Fruit fly (Drosophila melanogaster) whole organism, embryonic: ENCODE data around the gene Ir31a.
A peak's percentile ranks its signal among the peaks of the same experiment; 100 is the strongest.

Experiments
- Awh ChIP-seq: fragments of 200-800 bp; sonication (Bioruptor generic); IDR thresholded peaks from 2 replicates; pipeline ENCODE4, ENCODE4 v1.3.6; 2022; ENCODE audit warnings: missing biosample characterization, missing genetic modification characterization
- CG10274 ChIP-seq: fragments of 200-800 bp; sonication (Bioruptor generic); optimal IDR thresholded peaks from 3 replicates; lab custom pipeline; 2017; ENCODE audit warnings: missing biosample characterization, mild to moderate bottlenecking, missing genetic modification characterization
- CG12744 ChIP-seq: fragments of 200-800 bp; sonication (Bioruptor generic); optimal IDR thresholded peaks from 2 replicates; lab custom pipeline; 2016; ENCODE audit warnings: missing biosample characterization, missing genetic modification characterization
- CG14667 ChIP-seq: fragments of 200-800 bp; sonication (Bioruptor generic); IDR thresholded peaks from 2 replicates; pipeline ENCODE4 v1.3.6; 2022; ENCODE audit warnings: missing biosample characterization, missing genetic modification characterization
- CG15269 ChIP-seq: fragments of 200-800 bp; sonication (Bioruptor generic); optimal IDR thresholded peaks from 2 replicates; lab custom pipeline; 2018; ENCODE audit warnings: missing biosample characterization, mild to moderate bottlenecking, missing genetic modification characterization, moderate library complexity
- CG15601 ChIP-seq: fragments of 200-800 bp; sonication (Bioruptor generic); optimal IDR thresholded peaks from 3 replicates; lab custom pipeline; 2019; ENCODE audit warnings: missing biosample characterization, mild to moderate bottlenecking, missing genetic modification characterization, moderate library complexity
- CG15696 ChIP-seq: fragments of 200-800 bp; sonication (Bioruptor generic); optimal IDR thresholded peaks from 2 replicates; lab custom pipeline; 2019; ENCODE audit warnings: missing biosample characterization, mild to moderate bottlenecking, missing genetic modification characterization, moderate library complexity
- CG1603 ChIP-seq: fragments of 200-800 bp; sonication (Bioruptor generic); optimal IDR thresholded peaks from 2 replicates; lab custom pipeline; 2019; ENCODE audit warnings: missing biosample characterization, mild to moderate bottlenecking, missing genetic modification characterization, moderate library complexity
- CG1647 ChIP-seq: fragments of 200-800 bp; sonication (Bioruptor generic); optimal IDR thresholded peaks from 3 replicates; lab custom pipeline; 2016; ENCODE audit warnings: missing biosample characterization, missing genetic modification characterization
- CG1792 ChIP-seq: fragments of 200-800 bp; sonication (Bioruptor generic); optimal IDR thresholded peaks from 2 replicates; lab custom pipeline; 2016; ENCODE audit warnings: missing biosample characterization, missing genetic modification characterization
- CG18011 ChIP-seq: fragments of 200-800 bp; sonication (Bioruptor generic); optimal IDR thresholded peaks from 2 replicates; lab custom pipeline; 2017; ENCODE audit warnings: missing biosample characterization, missing genetic modification characterization, mild to moderate bottlenecking, moderate library complexity, missing genotype
- CG30020 ChIP-seq: fragments of 200-800 bp; optimal IDR thresholded peaks from 2 replicates; lab custom pipeline; 2019; ENCODE audit warnings: missing biosample characterization, mild to moderate bottlenecking, missing genetic modification characterization, moderate library complexity
- CG32532 ChIP-seq: fragments of 200-800 bp; sonication (Bioruptor generic); IDR thresholded peaks from 2 replicates; pipeline ENCODE4 v1.3.6; 2022; ENCODE audit warnings: missing biosample characterization, missing genetic modification characterization
- CG42726 ChIP-seq: fragments of 200-800 bp; sonication (Bioruptor generic); IDR thresholded peaks from 2 replicates; pipeline ENCODE4 v1.3.6; 2022; ENCODE audit warnings: missing biosample characterization, missing genetic modification characterization; ENCODE audit not compliant: partially characterized antibody
- CG4617 ChIP-seq: fragments of 200-800 bp; sonication (Bioruptor generic); optimal IDR thresholded peaks from 3 replicates; lab custom pipeline; 2016; ENCODE audit warnings: missing biosample characterization, missing genetic modification characterization, borderline replicate concordance
- CG6175 ChIP-seq: fragments of 200-800 bp; sonication (Bioruptor generic); IDR thresholded peaks from 3 replicates; pipeline ENCODE4 v1.3.6; 2022; ENCODE audit warnings: missing biosample characterization, missing genetic modification characterization
- CG6765 ChIP-seq: fragments of 200-800 bp; sonication (Bioruptor generic); optimal IDR thresholded peaks from 3 replicates; lab custom pipeline; 2017; ENCODE audit warnings: missing biosample characterization, mild to moderate bottlenecking, missing genetic modification characterization
- CG7357 ChIP-seq: fragments of 200-800 bp; sonication (Bioruptor generic); IDR thresholded peaks from 3 replicates; pipeline ENCODE4 v1.3.6; 2022; ENCODE audit warnings: missing biosample characterization, missing genetic modification characterization
- CG7786 ChIP-seq: fragments of 200-800 bp; sonication (Bioruptor generic); optimal IDR thresholded peaks from 2 replicates; lab custom pipeline; 2016; ENCODE audit warnings: missing biosample characterization, missing genetic modification characterization
- CG8478 ChIP-seq: fragments of >200 bp; optimal IDR thresholded peaks from 2 replicates; lab custom pipeline; 2018
- CG8765 ChIP-seq: fragments of 200-800 bp; sonication (Bioruptor generic); IDR thresholded peaks from 2 replicates; pipeline ENCODE4 v1.3.6; 2022; ENCODE audit warnings: missing biosample characterization, missing genetic modification characterization
- CG9609 ChIP-seq: fragments of 200-800 bp; sonication (Bioruptor generic); optimal IDR thresholded peaks from 3 replicates; lab custom pipeline; 2016; ENCODE audit warnings: missing biosample characterization, missing genetic modification characterization
- CHES-1-like ChIP-seq: fragments of 200-800 bp; sonication (Bioruptor generic); optimal IDR thresholded peaks from 2 replicates; lab custom pipeline; 2016; ENCODE audit warnings: missing biosample characterization, missing genetic modification characterization
- CTCF ChIP-seq: fragments of 200-800 bp; sonication (Bioruptor generic); optimal IDR thresholded peaks from 2 replicates; lab custom pipeline; 2017; ENCODE audit warnings: missing biosample characterization, mild to moderate bottlenecking, missing genetic modification characterization, moderate library complexity
- CkIIα-i1 ChIP-seq: fragments of 200-800 bp; sonication (Bioruptor generic); IDR thresholded peaks from 2 replicates; pipeline ENCODE4 v1.3.6; 2022; ENCODE audit warnings: missing biosample characterization, missing genetic modification characterization
- D19A ChIP-seq: fragments of 200-800 bp; optimal IDR thresholded peaks from 3 replicates; lab custom pipeline; 2019; ENCODE audit warnings: missing biosample characterization, mild to moderate bottlenecking, missing genetic modification characterization, moderate library complexity
- Dip3 ChIP-seq: fragments of 200-800 bp; sonication (Bioruptor generic); optimal IDR thresholded peaks from 3 replicates; lab custom pipeline; 2016; ENCODE audit warnings: missing biosample characterization, missing genetic modification characterization
- Doc2 ChIP-seq: fragments of 200-800 bp; sonication (Bioruptor generic); IDR thresholded peaks from 2 replicates; pipeline ENCODE4 v1.3.6; 2022; ENCODE audit warnings: missing biosample characterization, missing genetic modification characterization
- Dref ChIP-seq: fragments of 200-800 bp; sonication (Bioruptor generic); IDR thresholded peaks from 2 replicates; pipeline ENCODE4 v1.3.6; 2022; ENCODE audit warnings: missing biosample characterization, missing genetic modification characterization
- Eip74EF ChIP-seq, 2 experiments: fragments of 200-800 bp in 1 of 2; fragments of >200 bp in 1 of 2; sonication (Bioruptor generic) in 1 of 2; optimal IDR thresholded peaks; 2 replicates each; lab custom pipeline; 2017 to 2019; ENCODE audit warnings: missing biosample characterization in 2 of 2, missing genetic modification characterization in 2 of 2, mild to moderate bottlenecking in 1 of 2, moderate library complexity in 1 of 2
- GATAe ChIP-seq: fragments of 200-800 bp; sonication (Bioruptor generic); conservative IDR thresholded peaks from 2 replicates; pipeline ENCODE4 v1.3.6; 2022; ENCODE audit warnings: missing biosample characterization, missing genetic modification characterization
- Hsf ChIP-seq: fragments of 200-800 bp; sonication (Bioruptor generic); optimal IDR thresholded peaks from 3 replicates; lab custom pipeline; 2016; ENCODE audit warnings: missing biosample characterization, missing genetic modification characterization
- MBD-R2 ChIP-seq: fragments of 200-800 bp; sonication (Bioruptor generic); IDR thresholded peaks from 2 replicates; pipeline ENCODE4 v1.3.6; 2022; ENCODE audit warnings: missing biosample characterization, missing genetic modification characterization
- Spps ChIP-seq: fragments of 200-800 bp; sonication (Bioruptor generic); optimal IDR thresholded peaks from 2 replicates; lab custom pipeline; 2018; ENCODE audit warnings: missing biosample characterization, mild to moderate bottlenecking, missing genetic modification characterization
- ap ChIP-seq: fragments of 200-800 bp; sonication (Bioruptor generic); IDR thresholded peaks from 2 replicates; pipeline ENCODE4 v1.3.6; 2022; ENCODE audit warnings: missing biosample characterization, missing genetic modification characterization
- ase ChIP-seq: fragments of 200-800 bp; sonication (Bioruptor generic); IDR thresholded peaks from 3 replicates; pipeline ENCODE4 v1.3.6; 2022; ENCODE audit warnings: missing biosample characterization, missing genetic modification characterization
- bigmax ChIP-seq: fragments of 200-800 bp; sonication (Bioruptor generic); optimal IDR thresholded peaks from 2 replicates; lab custom pipeline; 2018; ENCODE audit warnings: missing biosample characterization, mild to moderate bottlenecking, missing genetic modification characterization
- ci ChIP-seq: fragments of 200-800 bp; sonication (Bioruptor generic); IDR thresholded peaks from 3 replicates; pipeline ENCODE4 v1.3.6; 2022; ENCODE audit warnings: missing biosample characterization, missing genetic modification characterization
- cwo ChIP-seq: fragments of 200-800 bp; sonication (Bioruptor generic); optimal IDR thresholded peaks from 3 replicates; lab custom pipeline; 2017; ENCODE audit warnings: missing biosample characterization, missing genetic modification characterization, mild to moderate bottlenecking, moderate library complexity, missing genetic modification reagents
- grau ChIP-seq: fragments of 200-800 bp; optimal IDR thresholded peaks from 3 replicates; lab custom pipeline; 2019; ENCODE audit warnings: missing biosample characterization, mild to moderate bottlenecking, missing genetic modification characterization, moderate library complexity
- mam ChIP-seq: fragments of 200-800 bp; sonication (Bioruptor generic); optimal IDR thresholded peaks from 3 replicates; lab custom pipeline; 2016; ENCODE audit warnings: missing biosample characterization, missing genetic modification characterization
- nerfin-1 ChIP-seq: fragments of 200-800 bp; sonication (Bioruptor generic); optimal IDR thresholded peaks from 3 replicates; lab custom pipeline; 2019; ENCODE audit warnings: missing biosample characterization, mild to moderate bottlenecking, missing genetic modification characterization, moderate library complexity
- nerfin-2 ChIP-seq: fragments of 200-800 bp; sonication (Bioruptor generic); IDR thresholded peaks from 2 replicates; pipeline ENCODE4 v1.3.6; 2022; ENCODE audit warnings: missing biosample characterization, missing genetic modification characterization; ENCODE audit not compliant: partially characterized antibody
- odd ChIP-seq: fragments of 200-800 bp; sonication (Bioruptor generic); optimal IDR thresholded peaks from 2 replicates; lab custom pipeline; 2017; ENCODE audit warnings: missing biosample characterization, mild to moderate bottlenecking, missing genetic modification characterization
- prd ChIP-seq, 3 experiments: fragments of >200 bp in 2 of 3; fragments of 200-800 bp in 1 of 3; sonication (Bioruptor generic) in 1 of 3; optimal IDR thresholded peaks in 2 of 3; IDR thresholded peaks in 1 of 3; 2 replicates in 2 of 3; 3 replicates in 1 of 3; pipeline versions ENCODE4 v1.3.6 to Lab custom; 2017 to 2022; ENCODE audit warnings: missing biosample characterization in 1 of 3, missing genetic modification characterization in 1 of 3
- row ChIP-seq: fragments of 200-800 bp; sonication (Bioruptor generic); IDR thresholded peaks from 3 replicates; pipeline ENCODE4 v1.3.6; 2022; ENCODE audit warnings: missing biosample characterization, missing genetic modification characterization
- sc ChIP-seq, 3 experiments: fragments of >200 bp in 2 of 3; fragments of 200-800 bp in 1 of 3; sonication (Bioruptor generic) in 1 of 3; optimal IDR thresholded peaks; 2 replicates in 2 of 3; 3 replicates in 1 of 3; lab custom pipeline; 2017; ENCODE audit warnings: mild to moderate bottlenecking in 1 of 3, missing biosample characterization in 1 of 3, missing genetic modification characterization in 1 of 3, missing genetic modification reagents in 1 of 3
- scrt ChIP-seq: fragments of 200-800 bp; sonication (Bioruptor generic); optimal IDR thresholded peaks from 2 replicates; lab custom pipeline; 2018; ENCODE audit warnings: missing biosample characterization, mild to moderate bottlenecking, missing genetic modification characterization, moderate library complexity
- trh ChIP-seq: fragments of 200-800 bp; sonication (Bioruptor generic); optimal IDR thresholded peaks from 2 replicates; lab custom pipeline; 2016; ENCODE audit warnings: missing biosample characterization, missing genetic modification characterization
- usp ChIP-seq: fragments of >200 bp; optimal IDR thresholded peaks from 2 replicates; lab custom pipeline; 2017; ENCODE audit warnings: missing biosample characterization, missing genetic modification characterization
- zen2 ChIP-seq: fragments of 200-800 bp; sonication (Bioruptor generic); IDR thresholded peaks from 3 replicates; pipeline ENCODE4 v1.3.6; 2022; ENCODE audit warnings: missing biosample characterization, missing genetic modification characterization; ENCODE audit not compliant: partially characterized antibody

Ir31a gene

DNA sequence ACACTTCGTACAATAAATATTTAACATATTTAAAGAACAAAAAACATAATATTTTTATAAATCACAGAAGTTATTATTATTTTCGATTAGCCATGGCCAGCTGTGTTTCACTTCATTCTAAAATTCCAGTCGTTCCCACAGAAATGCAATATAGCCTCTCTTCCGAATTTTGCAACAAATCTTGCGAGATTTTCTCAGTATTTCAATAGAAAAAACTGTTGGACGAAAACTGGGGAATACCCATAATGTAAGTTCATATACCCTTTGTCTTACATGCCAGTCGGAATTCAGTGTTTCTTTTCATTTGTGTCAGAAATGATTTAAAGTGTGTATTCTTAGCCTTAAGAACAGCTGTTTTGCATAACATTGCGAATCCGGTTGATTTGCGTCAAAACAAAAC, 48.9 kb upstream of the Ir31a start, which contains the start of the genes CtsL4 and ClpP (continued):
- TF ChIP-seq cwo (GFP tag; lab: Kevin White, UChicago) = no peak
- peak; percentile 95 for TF ChIP-seq MBD-R2
- peak; percentile 34 for TF ChIP-seq CG32532 (GFP tag; lab: Robert Waterston, UW)
- peak; percentile 25 for TF ChIP-seq CG15696 (tag; lab: Kevin White, UChicago)
- no peak for TF ChIP-seq CG8765 (GFP tag; lab: Robert Waterston, UW)
- no peak for TF ChIP-seq Doc2 (GFP tag; lab: Robert Waterston, UW)
- TF ChIP-seq mam (GFP tag; lab: Kevin White, UChicago) = peak; percentile 47
- no peak for TF ChIP-seq trh (GFP tag; lab: Kevin White, UChicago)
- TF ChIP-seq bigmax = peak; percentile 12
- peak; percentile 76 for TF ChIP-seq CG4617 (GFP tag; lab: Kevin White, UChicago)
- no peak for TF ChIP-seq CG6765 (GFP tag; lab: Kevin White, UChicago)
- TF ChIP-seq ap = no peak
- no peak for TF ChIP-seq CG10274 (GFP tag; lab: Kevin White, UChicago)
- peak; percentile 59 for TF ChIP-seq Hsf (GFP tag; lab: Kevin White, UChicago)
- TF ChIP-seq CG9609 (GFP tag; lab: Kevin White, UChicago) = peak; percentile 30
- TF ChIP-seq CG6175 (GFP tag; lab: Robert Waterston, UW) = no peak
- peak; percentile 86 for TF ChIP-seq row (GFP tag; lab: Robert Waterston, UW)
- TF ChIP-seq CG15601 (tag; lab: Kevin White, UChicago) = peak; percentile 39
- peak; percentile 85 for TF ChIP-seq CG14667 (GFP tag; lab: Robert Waterston, UW)
- TF ChIP-seq CkIIα-i1 (GFP tag; lab: Robert Waterston, UW) = no peak
- no peak for TF ChIP-seq GATAe (GFP tag; lab: Robert Waterston, UW)
- TF ChIP-seq CG1647 = no peak
- TF ChIP-seq CG8478 = no peak
- TF ChIP-seq CG42726 (GFP tag; lab: Robert Waterston, UW) = no peak
- peak; percentile 39; the same call in 2 of the 3 replicates for TF ChIP-seq CG7357
- TF ChIP-seq CHES-1-like (GFP tag; lab: Kevin White, UChicago) = peak; percentile 46
- TF ChIP-seq usp (GFP tag; lab: Kevin White, UChicago) = no peak
- no peak for TF ChIP-seq prd (optimal IDR thresholded peaks at IDR 0.05; lab: Kevin White, UChicago)
- peak; percentile 67; the same call in 2 of the 3 replicates for TF ChIP-seq prd (GFP tag; IDR thresholded peaks at IDR 0.05; lab: Robert Waterston, UW)
- peak; percentile 60 for TF ChIP-seq grau
- no peak for TF ChIP-seq Awh (GFP tag; lab: Robert Waterston, UW)
- TF ChIP-seq CTCF (GFP tag; lab: Kevin White, UChicago) = no peak
- TF ChIP-seq zen2 (GFP tag; lab: Robert Waterston, UW) = no peak
- peak; percentile 50 for TF ChIP-seq Dip3 (GFP tag; lab: Kevin White, UChicago)
- TF ChIP-seq CG12744 = no peak
- peak; percentile 74 for TF ChIP-seq D19A (tag; lab: Kevin White, UChicago)
- peak; percentile 11 for TF ChIP-seq CG7786 (GFP tag; lab: Kevin White, UChicago)
- TF ChIP-seq CG1792 (GFP tag; lab: Kevin White, UChicago) = no peak
- peak; percentile 100 for TF ChIP-seq CG1603 (tag; lab: Kevin White, UChicago)
- TF ChIP-seq CG15269 = no peak
- TF ChIP-seq CG30020 (tag; lab: Kevin White, UChicago) = peak; percentile 100
- no peak for TF ChIP-seq scrt (GFP tag; lab: Kevin White, UChicago)
- peak; percentile 49; the same call in 1 of the 3 replicates for TF ChIP-seq ci
- TF ChIP-seq sc (optimal IDR thresholded peaks at IDR 0.05; lab: Kevin White, UChicago) = no peak
- peak; percentile 2 for TF ChIP-seq sc (GFP tag; optimal IDR thresholded peaks at IDR 0.05; lab: Kevin White, UChicago)
- peak; percentile 56 for TF ChIP-seq nerfin-1 (tag; lab: Kevin White, UChicago)
- TF ChIP-seq ase (GFP tag; lab: Robert Waterston, UW) = peak; percentile 26; the same call in 1 of the 3 replicates
- no peak for TF ChIP-seq nerfin-2 (GFP tag; lab: Robert Waterston, UW)
- no peak for TF ChIP-seq Eip74EF (GFP tag; optimal IDR thresholded peaks at IDR 0.05; lab: Kevin White, UChicago)
- no peak for TF ChIP-seq Dref (GFP tag; lab: Robert Waterston, UW)
- TF ChIP-seq CG18011 (GFP tag; lab: Kevin White, UChicago) = no peak
- TF ChIP-seq odd (GFP tag; lab: Kevin White, UChicago) = no peak
- TF ChIP-seq Spps (tag; lab: Kevin White, UChicago) = no peak
